Fruit fly (Drosophila melanogaster) whole organism, embryonic: ENCODE data around the gene ebd1.

Experiments used
- Bgb ChIP-seq: fragments of 200-800 bp; sonication (Bioruptor generic); IDR thresholded peaks from 2 replicates; pipeline ENCODE4 v1.3.6; 2022; ENCODE audit warnings: missing biosample characterization, missing genetic modification characterization; ENCODE audit not compliant: partially characterized antibody
- CG10979 ChIP-seq: fragments of 200-800 bp; sonication (Bioruptor generic); optimal IDR thresholded peaks from 2 replicates; lab custom pipeline; 2018; ENCODE audit warnings: missing biosample characterization, mild to moderate bottlenecking, missing genetic modification characterization, moderate library complexity
- CG12391 ChIP-seq: fragments of 200-800 bp; sonication (Bioruptor generic); optimal IDR thresholded peaks from 3 replicates; lab custom pipeline; 2018; ENCODE audit warnings: missing biosample characterization, mild to moderate bottlenecking, missing genetic modification characterization, moderate library complexity
- CG13287 ChIP-seq: fragments of 200-800 bp; sonication (Bioruptor generic); IDR thresholded peaks from 2 replicates; pipeline ENCODE4 v1.3.6; 2022; ENCODE audit warnings: missing biosample characterization, missing genetic modification characterization; ENCODE audit not compliant: partially characterized antibody
- CG13775 ChIP-seq: fragments of 200-800 bp; sonication (Bioruptor generic); optimal IDR thresholded peaks from 3 replicates; lab custom pipeline; 2017; ENCODE audit warnings: missing biosample characterization, mild to moderate bottlenecking, missing genetic modification characterization
- CG14710 ChIP-seq: fragments of 200-800 bp; sonication (Bioruptor generic); optimal IDR thresholded peaks from 3 replicates; lab custom pipeline; 2019; ENCODE audit warnings: missing biosample characterization, mild to moderate bottlenecking, missing genetic modification characterization, moderate library complexity
- CG15011 ChIP-seq: fragments of 200-800 bp; sonication (Bioruptor generic); optimal IDR thresholded peaks from 3 replicates; lab custom pipeline; 2018; ENCODE audit warnings: missing biosample characterization, mild to moderate bottlenecking, missing genetic modification characterization
- CG15269 ChIP-seq: fragments of 200-800 bp; sonication (Bioruptor generic); optimal IDR thresholded peaks from 2 replicates; lab custom pipeline; 2018; ENCODE audit warnings: missing biosample characterization, mild to moderate bottlenecking, missing genetic modification characterization, moderate library complexity
- CG15479 ChIP-seq: fragments of 200-800 bp; sonication (Bioruptor generic); optimal IDR thresholded peaks from 3 replicates; lab custom pipeline; 2019; ENCODE audit warnings: missing biosample characterization, mild to moderate bottlenecking, missing genetic modification characterization, moderate library complexity
- CG15601 ChIP-seq: fragments of 200-800 bp; sonication (Bioruptor generic); optimal IDR thresholded peaks from 3 replicates; lab custom pipeline; 2019; ENCODE audit warnings: missing biosample characterization, mild to moderate bottlenecking, missing genetic modification characterization, moderate library complexity
- CG16863 ChIP-seq: fragments of 200-800 bp; sonication (Bioruptor generic); optimal IDR thresholded peaks from 3 replicates; lab custom pipeline; 2016; ENCODE audit warnings: missing biosample characterization, missing genetic modification characterization
- CG17361 ChIP-seq: fragments of 200-800 bp; sonication (Bioruptor generic); IDR thresholded peaks from 3 replicates; pipeline ENCODE4 v1.3.6; 2022; ENCODE audit warnings: missing biosample characterization, missing genetic modification characterization
- CG17568 ChIP-seq: fragments of 200-800 bp; sonication (Bioruptor generic); optimal IDR thresholded peaks from 2 replicates; lab custom pipeline; 2018; ENCODE audit warnings: missing biosample characterization, mild to moderate bottlenecking, missing genetic modification characterization, moderate library complexity
- CG18262 ChIP-seq: fragments of 200-800 bp; optimal IDR thresholded peaks from 3 replicates; lab custom pipeline; 2019; ENCODE audit warnings: missing biosample characterization, mild to moderate bottlenecking, missing genetic modification characterization, moderate library complexity
- CG3163 ChIP-seq: fragments of 200-800 bp; sonication (Bioruptor generic); optimal IDR thresholded peaks from 3 replicates; lab custom pipeline; 2016; ENCODE audit warnings: missing biosample characterization, missing genetic modification characterization
- CG33213 ChIP-seq: fragments of 200-800 bp; sonication (Bioruptor generic); optimal IDR thresholded peaks from 3 replicates; lab custom pipeline; 2016; ENCODE audit warnings: missing biosample characterization, missing genetic modification characterization
- CG4360 ChIP-seq: fragments of 200-800 bp; sonication (Bioruptor generic); IDR thresholded peaks from 2 replicates; pipeline ENCODE4 v1.3.6; 2022; ENCODE audit warnings: missing biosample characterization, missing genetic modification characterization
- CG4617 ChIP-seq: fragments of 200-800 bp; sonication (Bioruptor generic); optimal IDR thresholded peaks from 3 replicates; lab custom pipeline; 2016; ENCODE audit warnings: missing biosample characterization, missing genetic modification characterization, borderline replicate concordance
- CG6854 ChIP-seq: fragments of 200-800 bp; sonication (Bioruptor generic); optimal IDR thresholded peaks from 3 replicates; lab custom pipeline; 2017; ENCODE audit warnings: missing biosample characterization, mild to moderate bottlenecking, missing genetic modification characterization
- CG7745 ChIP-seq: fragments of 200-800 bp; sonication (Bioruptor generic); optimal IDR thresholded peaks from 2 replicates; lab custom pipeline; 2018; ENCODE audit warnings: missing biosample characterization, mild to moderate bottlenecking, missing genetic modification characterization, moderate library complexity
- CG9797 ChIP-seq: fragments of 200-800 bp; sonication (Bioruptor generic); optimal IDR thresholded peaks from 3 replicates; lab custom pipeline; 2018; ENCODE audit warnings: missing biosample characterization, mild to moderate bottlenecking, missing genetic modification characterization
- CTCF ChIP-seq: fragments of 200-800 bp; sonication (Bioruptor generic); optimal IDR thresholded peaks from 2 replicates; lab custom pipeline; 2017; ENCODE audit warnings: missing biosample characterization, mild to moderate bottlenecking, missing genetic modification characterization, moderate library complexity
- D ChIP-seq, 2 experiments: fragments of 200-800 bp in 1 of 2; fragments of >200 bp in 1 of 2; sonication (Bioruptor generic) in 1 of 2; optimal IDR thresholded peaks; 2 replicates in 1 of 2; 3 replicates in 1 of 2; lab custom pipeline; 2017; ENCODE audit warnings: mild to moderate bottlenecking in 1 of 2, missing biosample characterization in 1 of 2, missing genetic modification characterization in 1 of 2, missing genetic modification reagents in 1 of 2
- Dbx ChIP-seq: fragments of 200-800 bp; sonication (Bioruptor generic); IDR thresholded peaks from 3 replicates; pipeline ENCODE4 v1.3.6; 2022; ENCODE audit warnings: missing biosample characterization, missing genetic modification characterization
- E2f2 ChIP-seq: fragments of 200-800 bp; sonication (Bioruptor generic); IDR thresholded peaks from 2 replicates; pipeline ENCODE4 v1.3.6; 2022; ENCODE audit warnings: missing biosample characterization, missing genetic modification characterization
- Eip74EF ChIP-seq, 2 experiments: fragments of 200-800 bp in 1 of 2; fragments of >200 bp in 1 of 2; sonication (Bioruptor generic) in 1 of 2; optimal IDR thresholded peaks; 2 replicates each; lab custom pipeline; 2017 to 2019; ENCODE audit warnings: missing biosample characterization in 2 of 2, missing genetic modification characterization in 2 of 2, mild to moderate bottlenecking in 1 of 2, moderate library complexity in 1 of 2
- HHEX ChIP-seq: fragments of 200-800 bp; sonication (Bioruptor generic); optimal IDR thresholded peaks from 3 replicates; lab custom pipeline; 2017; ENCODE audit warnings: missing biosample characterization, mild to moderate bottlenecking, missing genetic modification characterization, missing genetic modification reagents
- Kr ChIP-seq: fragments of 200-800 bp; sonication (Bioruptor generic); optimal IDR thresholded peaks from 2 replicates; lab custom pipeline; 2017; ENCODE audit warnings: missing biosample characterization, mild to moderate bottlenecking, missing genetic modification characterization
- Max ChIP-seq: fragments of 200-800 bp; sonication (Bioruptor generic); optimal IDR thresholded peaks from 2 replicates; lab custom pipeline; 2016; ENCODE audit warnings: missing biosample characterization, mild to moderate bottlenecking, missing genetic modification characterization
- Nf-YC ChIP-seq: fragments of 200-800 bp; optimal IDR thresholded peaks from 3 replicates; lab custom pipeline; 2019; ENCODE audit warnings: missing biosample characterization, mild to moderate bottlenecking, missing genetic modification characterization, moderate library complexity
- Oli ChIP-seq: fragments of 200-800 bp; sonication (Bioruptor generic); optimal IDR thresholded peaks from 2 replicates; lab custom pipeline; 2018; ENCODE audit warnings: missing biosample characterization, mild to moderate bottlenecking, missing genetic modification characterization, moderate library complexity
- Optix ChIP-seq: fragments of 200-800 bp; sonication (Bioruptor generic); IDR thresholded peaks from 3 replicates; pipeline ENCODE4 v1.3.6; 2022; ENCODE audit warnings: missing biosample characterization, missing genetic modification characterization
- Side ChIP-seq: fragments of 200-800 bp; sonication (Bioruptor generic); optimal IDR thresholded peaks from 2 replicates; lab custom pipeline; 2016; ENCODE audit warnings: missing biosample characterization, missing genetic modification characterization
- Stat92E ChIP-seq, 3 experiments: fragments of >200 bp in 2 of 3; fragments of 200-800 bp in 1 of 3; sonication (Bioruptor generic) in 1 of 3; optimal IDR thresholded peaks; 2 replicates each; lab custom pipeline; 2017 to 2019; ENCODE audit warnings: missing biosample characterization in 3 of 3, missing genetic modification characterization in 3 of 3, mild to moderate bottlenecking in 1 of 3, moderate library complexity in 1 of 3
- Tbp ChIP-seq: fragments of >200 bp; optimal IDR thresholded peaks from 2 replicates; lab custom pipeline; 2018; ENCODE audit warnings: missing biosample characterization, missing genetic modification characterization
- abd-A ChIP-seq: fragments of 200-800 bp; sonication (Bioruptor generic); optimal IDR thresholded peaks from 3 replicates; lab custom pipeline; 2019; ENCODE audit warnings: missing biosample characterization, mild to moderate bottlenecking, missing genetic modification characterization, moderate library complexity
- aop ChIP-seq: fragments of 200-800 bp; sonication (Bioruptor generic); IDR thresholded peaks from 2 replicates; pipeline ENCODE4 v1.3.6; 2022; ENCODE audit warnings: missing biosample characterization, missing genetic modification characterization
- bbx ChIP-seq: fragments of 200-800 bp; sonication (Bioruptor generic); IDR thresholded peaks from 2 replicates; pipeline ENCODE4 v1.3.6; 2022; ENCODE audit warnings: missing biosample characterization, missing genetic modification characterization; ENCODE audit not compliant: partially characterized antibody
- bigmax ChIP-seq: fragments of 200-800 bp; sonication (Bioruptor generic); optimal IDR thresholded peaks from 2 replicates; lab custom pipeline; 2018; ENCODE audit warnings: missing biosample characterization, mild to moderate bottlenecking, missing genetic modification characterization
- ci ChIP-seq: fragments of 200-800 bp; sonication (Bioruptor generic); IDR thresholded peaks from 3 replicates; pipeline ENCODE4 v1.3.6; 2022; ENCODE audit warnings: missing biosample characterization, missing genetic modification characterization
- corto ChIP-seq: fragments of 200-800 bp; sonication (Bioruptor generic); optimal IDR thresholded peaks from 2 replicates; lab custom pipeline; 2016; ENCODE audit warnings: missing biosample characterization, mild to moderate bottlenecking, missing genetic modification characterization, moderate library complexity
- cwo ChIP-seq: fragments of 200-800 bp; sonication (Bioruptor generic); optimal IDR thresholded peaks from 3 replicates; lab custom pipeline; 2017; ENCODE audit warnings: missing biosample characterization, missing genetic modification characterization, mild to moderate bottlenecking, moderate library complexity, missing genetic modification reagents
- dan ChIP-seq: fragments of 200-800 bp; sonication (Bioruptor generic); IDR thresholded peaks from 2 replicates; pipeline ENCODE4 v1.3.6; 2022; ENCODE audit warnings: missing biosample characterization, missing genetic modification characterization
- kay ChIP-seq: fragments of 200-800 bp; sonication (Bioruptor generic); optimal IDR thresholded peaks from 2 replicates; lab custom pipeline; 2016; ENCODE audit warnings: missing biosample characterization, missing genetic modification characterization
- nmo ChIP-seq: fragments of 200-800 bp; sonication (Bioruptor generic); optimal IDR thresholded peaks from 2 replicates; lab custom pipeline; 2018; ENCODE audit warnings: missing biosample characterization, mild to moderate bottlenecking, missing genetic modification characterization, moderate library complexity
- p53 ChIP-seq: fragments of 200-800 bp; sonication (Bioruptor generic); optimal IDR thresholded peaks from 2 replicates; lab custom pipeline; 2016; ENCODE audit warnings: missing biosample characterization, missing genetic modification characterization
- phol ChIP-seq: fragments of 200-800 bp; sonication (Bioruptor generic); optimal IDR thresholded peaks from 3 replicates; lab custom pipeline; 2018; ENCODE audit warnings: missing biosample characterization, mild to moderate bottlenecking, missing genetic modification characterization, moderate library complexity
- sug ChIP-seq: fragments of 200-800 bp; optimal IDR thresholded peaks from 2 replicates; lab custom pipeline; 2019; ENCODE audit warnings: missing biosample characterization, mild to moderate bottlenecking, missing genetic modification characterization, moderate library complexity
- tap ChIP-seq: fragments of 200-800 bp; optimal IDR thresholded peaks from 3 replicates; lab custom pipeline; 2019; ENCODE audit warnings: missing biosample characterization, mild to moderate bottlenecking, missing genetic modification characterization, moderate library complexity
- toy ChIP-seq: fragments of 200-800 bp; sonication (Bioruptor generic); IDR thresholded peaks from 2 replicates; pipeline ENCODE4 v1.3.6; 2022; ENCODE audit warnings: missing biosample characterization, missing genetic modification characterization

Gene ebd1

DNA sequence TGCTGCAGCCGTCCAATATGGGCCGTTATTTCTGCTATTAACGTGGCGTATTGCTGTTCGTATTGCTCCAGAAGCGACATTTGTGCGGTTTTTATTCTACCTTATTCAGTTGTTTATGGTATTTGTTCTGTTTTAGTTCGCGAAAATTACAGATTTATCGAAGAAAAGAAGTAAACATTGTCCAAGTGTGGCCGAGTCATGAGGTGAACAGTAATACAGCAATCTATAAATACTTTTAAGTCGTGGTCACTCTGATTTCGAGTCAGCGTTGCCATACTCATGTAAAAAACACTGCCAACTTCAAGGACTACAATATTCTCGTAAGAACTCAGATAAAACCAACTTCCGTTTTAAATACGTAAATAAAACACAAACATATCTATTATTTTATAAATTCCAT, 7.3 kb upstream of the ebd1 start, which contains the start of gene Vti1a (continued):
- no peak for TF ChIP-seq D (optimal IDR thresholded peaks at IDR 0.05; lab: Kevin White, UChicago)
- no peak for TF ChIP-seq D (GFP tag; optimal IDR thresholded peaks at IDR 0.05; lab: Kevin White, UChicago)
- no peak for TF ChIP-seq CG15011 (GFP tag; lab: Kevin White, UChicago)
- no peak for TF ChIP-seq cwo (GFP tag; lab: Kevin White, UChicago)
- no peak for TF ChIP-seq CG3163
- 0 out of 2 replicates have a peak, but pooled peaks have one; percentile 23 for TF ChIP-seq CG4360
- no peak for TF ChIP-seq toy
- no peak for TF ChIP-seq Dbx (GFP tag; lab: Robert Waterston, UW)
- TF ChIP-seq Max: no peak
- TF ChIP-seq abd-A: no peak
- TF ChIP-seq CG15269: no peak
- TF ChIP-seq CTCF (GFP tag; lab: Kevin White, UChicago): peak; percentile 42
- no peak for TF ChIP-seq Kr (GFP tag; lab: Kevin White, UChicago)
- peak; percentile 44 for TF ChIP-seq CG15601 (tag; lab: Kevin White, UChicago)
- TF ChIP-seq E2f2 (GFP tag; lab: Robert Waterston, UW): peak; percentile 46; the same call in 1 of the 2 replicates
- TF ChIP-seq p53: no peak
- TF ChIP-seq CG15479 (GFP tag; lab: Kevin White, UChicago): no peak
- TF ChIP-seq CG14710 (tag; lab: Kevin White, UChicago): peak; percentile 71
- no peak for TF ChIP-seq Stat92E (GFP tag; optimal IDR thresholded peaks at IDR 0.05; lab: Kevin White, UChicago)
- no peak for TF ChIP-seq CG7745 (tag; lab: Kevin White, UChicago)
- TF ChIP-seq bbx (GFP tag; lab: Robert Waterston, UW): peak; percentile 65; the same call in 1 of the 2 replicates
- no peak for TF ChIP-seq CG17568 (GFP tag; lab: Kevin White, UChicago)
- peak; percentile 46 for TF ChIP-seq CG33213 (GFP tag; lab: Kevin White, UChicago)
- TF ChIP-seq Optix (GFP tag; lab: Robert Waterston, UW): no peak
- TF ChIP-seq Side (GFP tag; lab: Kevin White, UChicago): no peak
- TF ChIP-seq Oli (tag; lab: Kevin White, UChicago): no peak
- peak; percentile 16 for TF ChIP-seq CG12391 (tag; lab: Kevin White, UChicago)
- TF ChIP-seq Eip74EF (GFP tag; optimal IDR thresholded peaks at IDR 0.05; lab: Kevin White, UChicago): no peak
- TF ChIP-seq CG13775 (GFP tag; lab: Kevin White, UChicago): no peak
- TF ChIP-seq CG18262 (tag; lab: Kevin White, UChicago): peak; percentile 2
- peak; percentile 12 for TF ChIP-seq Nf-YC (tag; lab: Kevin White, UChicago)
- peak; percentile 11 for TF ChIP-seq sug (tag; lab: Kevin White, UChicago)
- TF ChIP-seq CG6854 (GFP tag; lab: Kevin White, UChicago): no peak
- no peak for TF ChIP-seq kay (GFP tag; lab: Kevin White, UChicago)
- no peak for TF ChIP-seq CG10979 (tag; lab: Kevin White, UChicago)
- TF ChIP-seq nmo (GFP tag; lab: Kevin White, UChicago): peak; percentile 45
- TF ChIP-seq phol (tag; lab: Kevin White, UChicago): peak; percentile 38
- TF ChIP-seq CG9797 (GFP tag; lab: Kevin White, UChicago): peak; percentile 79
- TF ChIP-seq ci (GFP tag; lab: Robert Waterston, UW): no peak
- TF ChIP-seq CG13287 (GFP tag; lab: Robert Waterston, UW): peak; percentile 71
- TF ChIP-seq bigmax (GFP tag; lab: Kevin White, UChicago): peak; percentile 34
- no peak for TF ChIP-seq Tbp (GFP tag; lab: Kevin White, UChicago)
- TF ChIP-seq aop (GFP tag; lab: Robert Waterston, UW): no peak
- TF ChIP-seq Bgb (GFP tag; lab: Robert Waterston, UW): peak; percentile 46; the same call in 1 of the 2 replicates
- TF ChIP-seq corto (GFP tag; lab: Kevin White, UChicago): no peak
- TF ChIP-seq CG4617 (GFP tag; lab: Kevin White, UChicago): peak; percentile 62
- peak; percentile 1 for TF ChIP-seq tap (tag; lab: Kevin White, UChicago)
- no peak for TF ChIP-seq dan (GFP tag; lab: Robert Waterston, UW)
- no peak for TF ChIP-seq CG16863 (GFP tag; lab: Kevin White, UChicago)
- TF ChIP-seq HHEX: no peak
- TF ChIP-seq CG17361: 0 out of 3 replicates have a peak, but pooled peaks have one; percentile 33
